Worm (Caenorhabditis elegans) whole organism, L3 larva: ENCODE data around the gene eftu-2.
A peak's percentile ranks its signal among the peaks of the same experiment; 100 is the strongest.

Experiments
- R02D3.7 ChIP-seq: fragments of 150-350 bp; optimal IDR thresholded peaks from 2 replicates; lab custom pipeline; 2014; ENCODE audit warnings: missing biosample characterization, missing genetic modification characterization
- aly-2 ChIP-seq: fragments of 150-350 bp; optimal IDR thresholded peaks from 2 replicates; lab custom pipeline; 2014; ENCODE audit warnings: missing biosample characterization, missing genetic modification characterization
- ama-1 ChIP-seq: fragments of 150-350 bp; optimal IDR thresholded peaks from 2 replicates; lab custom pipeline; 2018
- ceh-28 ChIP-seq: fragments of 150-350 bp; optimal IDR thresholded peaks from 2 replicates; lab custom pipeline; 2014; ENCODE audit warnings: missing biosample characterization, missing genetic modification reagents, missing genetic modification characterization
- ceh-82 ChIP-seq: fragments of 150-350 bp; optimal IDR thresholded peaks from 2 replicates; lab custom pipeline; 2014; ENCODE audit warnings: missing biosample characterization, missing genetic modification characterization
- egl-5 ChIP-seq: fragments of 150-350 bp; optimal IDR thresholded peaks from 2 replicates; lab custom pipeline; 2017; ENCODE audit warnings: missing biosample characterization, missing genetic modification reagents, missing genetic modification characterization, inconsistent platforms
- elt-2 ChIP-seq: sonication (generic microtip); optimal IDR thresholded peaks from 2 replicates; lab custom pipeline; 2016; ENCODE audit warnings: missing genetic modification reagents, mild to moderate bottlenecking, missing genetic modification characterization, missing compliant biosample characterization
- elt-3 ChIP-seq, 3 experiments: fragments of 150-350 bp in 1 of 3; sonication (generic microtip) in 2 of 3; optimal IDR thresholded peaks; 2 replicates in 2 of 3; 4 replicates in 1 of 3; lab custom pipeline; 2014 to 2017; ENCODE audit warnings: missing biosample characterization in 3 of 3, missing genetic modification characterization in 3 of 3
- fkh-10 ChIP-seq: sonication (generic microtip); optimal IDR thresholded peaks from 2 replicates; lab custom pipeline; 2017; ENCODE audit warnings: missing biosample characterization, missing genetic modification reagents, missing genetic modification characterization
- fkh-2 ChIP-seq: fragments of 150-350 bp; optimal IDR thresholded peaks from 2 replicates; lab custom pipeline; 2014; ENCODE audit warnings: missing biosample characterization, missing genetic modification reagents, missing genetic modification characterization
- fos-1 ChIP-seq: fragments of 150-350 bp; optimal IDR thresholded peaks from 2 replicates; lab custom pipeline; 2014; ENCODE audit warnings: missing biosample characterization, missing genetic modification characterization
- jun-1 ChIP-seq: fragments of 150-350 bp; optimal IDR thresholded peaks from 2 replicates; lab custom pipeline; 2014; ENCODE audit warnings: missing biosample characterization, missing genetic modification reagents, missing genetic modification characterization
- lin-15B ChIP-seq: fragments of 150-350 bp; optimal IDR thresholded peaks from 2 replicates; lab custom pipeline; 2014; ENCODE audit warnings: missing biosample characterization, missing genetic modification characterization
- lin-39 ChIP-seq: fragments of 150-350 bp; optimal IDR thresholded peaks from 2 replicates; lab custom pipeline; 2018; ENCODE audit warnings: missing biosample characterization, missing genetic modification reagents, missing genetic modification characterization
- lsy-12 ChIP-seq: sonication (generic microtip); optimal IDR thresholded peaks from 2 replicates; lab custom pipeline; 2016; ENCODE audit warnings: mild to moderate bottlenecking, missing genetic modification characterization, missing compliant biosample characterization
- mdl-1 ChIP-seq: fragments of 150-350 bp; optimal IDR thresholded peaks from 2 replicates; lab custom pipeline; 2014; ENCODE audit warnings: missing biosample characterization, missing genetic modification characterization
- mml-1 ChIP-seq: fragments of 150-350 bp; sonication (generic microtip); optimal IDR thresholded peaks from 3 replicates; lab custom pipeline; 2014; ENCODE audit warnings: missing biosample characterization, missing genetic modification characterization
- nfya-1 ChIP-seq: sonication (generic microtip); optimal IDR thresholded peaks from 2 replicates; lab custom pipeline; 2017; ENCODE audit warnings: missing genetic modification characterization, mild to moderate bottlenecking, missing compliant biosample characterization, antibody characterized with exemption, moderate library complexity; ENCODE audit not compliant: insufficient read depth
- nhr-11 ChIP-seq: fragments of 150-350 bp; optimal IDR thresholded peaks from 2 replicates; lab custom pipeline; 2014; ENCODE audit warnings: missing biosample characterization, missing genetic modification characterization
- nhr-12 ChIP-seq: fragments of 150-350 bp; optimal IDR thresholded peaks from 2 replicates; lab custom pipeline; 2014; ENCODE audit warnings: missing biosample characterization, missing genetic modification characterization
- nhr-23 ChIP-seq: fragments of 150-350 bp; optimal IDR thresholded peaks from 2 replicates; lab custom pipeline; 2014; ENCODE audit warnings: missing biosample characterization, missing genetic modification reagents, missing genetic modification characterization
- nhr-237 ChIP-seq: fragments of 150-350 bp; optimal IDR thresholded peaks from 2 replicates; lab custom pipeline; 2014; ENCODE audit warnings: missing biosample characterization, missing genetic modification characterization
- nhr-25 ChIP-seq: sonication (generic microtip); optimal IDR thresholded peaks from 2 replicates; lab custom pipeline; 2017; ENCODE audit warnings: missing biosample characterization, missing genetic modification characterization
- nhr-28 ChIP-seq: fragments of 150-350 bp; optimal IDR thresholded peaks from 2 replicates; lab custom pipeline; 2014; ENCODE audit warnings: missing biosample characterization, missing genetic modification characterization
- nhr-43 ChIP-seq: sonication (generic microtip); optimal IDR thresholded peaks from 2 replicates; lab custom pipeline; 2016; ENCODE audit warnings: mild to moderate bottlenecking, missing genetic modification characterization, missing compliant biosample characterization; ENCODE audit not compliant: poor library complexity, severe bottlenecking
- nhr-76 ChIP-seq: fragments of 150-350 bp; sonication (generic microtip); optimal IDR thresholded peaks from 5 replicates; lab custom pipeline; 2014; ENCODE audit warnings: missing biosample characterization, missing genetic modification characterization
- nhr-77 ChIP-seq: fragments of 150-350 bp; optimal IDR thresholded peaks from 2 replicates; lab custom pipeline; 2014; ENCODE audit warnings: missing biosample characterization, missing genetic modification characterization
- pqm-1 ChIP-seq: fragments of 150-350 bp; optimal IDR thresholded peaks from 2 replicates; lab custom pipeline; 2017; ENCODE audit warnings: missing biosample characterization, missing genetic modification characterization, inconsistent platforms
- unc-39 ChIP-seq: sonication (generic microtip); optimal IDR thresholded peaks from 4 replicates; lab custom pipeline; 2017; ENCODE audit warnings: missing biosample characterization, missing genetic modification characterization
- unc-62 ChIP-seq: fragments of 150-350 bp; sonication (generic microtip); optimal IDR thresholded peaks from 4 replicates; lab custom pipeline; 2014; ENCODE audit warnings: missing biosample characterization, missing genetic modification reagents, missing genetic modification characterization
- zag-1 ChIP-seq: fragments of 150-350 bp; optimal IDR thresholded peaks from 2 replicates; lab custom pipeline; 2014; ENCODE audit warnings: missing biosample characterization, missing genetic modification characterization
- ztf-11 ChIP-seq: fragments of 150-350 bp; optimal IDR thresholded peaks from 2 replicates; lab custom pipeline; 2014; ENCODE audit warnings: missing biosample characterization, missing genetic modification characterization
- ztf-4 ChIP-seq: fragments of 150-350 bp; optimal IDR thresholded peaks from 2 replicates; lab custom pipeline; 2014; ENCODE audit warnings: missing biosample characterization, missing genetic modification characterization

The eftu-2 gene

DNA sequence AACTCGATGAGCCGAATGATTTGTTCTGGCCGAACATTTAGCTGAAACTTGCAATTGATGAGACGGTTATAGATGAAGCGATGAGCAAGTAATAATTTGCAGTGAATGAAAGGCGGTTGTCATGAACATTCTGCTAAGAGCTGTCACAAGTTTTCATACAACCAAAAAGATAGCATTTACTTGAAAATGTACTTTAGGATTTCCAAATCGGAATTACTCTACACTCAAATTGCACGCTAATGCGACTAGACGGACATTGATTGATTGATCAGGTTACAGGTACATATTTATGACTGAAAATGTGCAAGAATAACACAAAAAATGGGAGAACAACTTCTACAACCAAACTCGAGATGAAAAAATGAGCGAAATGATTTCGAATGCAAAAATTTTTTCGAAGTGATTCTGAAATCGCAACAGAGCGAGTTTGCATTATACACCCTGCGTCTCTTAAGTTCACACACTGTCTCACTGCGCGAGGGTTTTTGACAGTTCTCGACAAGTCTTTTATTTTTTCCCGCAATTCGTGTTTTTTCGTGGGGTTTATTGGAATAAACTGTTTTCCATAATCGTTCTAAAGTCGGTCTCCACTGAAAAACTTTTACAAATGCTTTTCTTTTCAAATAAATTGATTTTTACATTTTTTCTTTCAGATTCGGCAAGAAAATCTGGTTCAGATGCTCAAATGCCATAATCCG is 10.3 kb downstream of the eftu-2 start, which contains the start of the genes npp-10 and cyk-3:
npp-10 (minus strand) TSS at position 51 of the 698 bp plus-strand sequence.
cyk-3 (plus strand) TSS at position 648 of the 698 bp plus-strand sequence.
- TF ChIP-seq nhr-23 (tag; lab: Kevin White, UChicago) = peak; percentile 35
- TF ChIP-seq lin-15B (tag; lab: Kevin White, UChicago) = peak; percentile 69
- TF ChIP-seq nhr-76 (tag; lab: Kevin White, UChicago) = no peak
- no peak for TF ChIP-seq fkh-2 (tag; lab: Kevin White, UChicago)
- TF ChIP-seq lin-39 = peak; percentile 32
- TF ChIP-seq egl-5 (tag; lab: Kevin White, UChicago) = peak; percentile 2

DNA sequence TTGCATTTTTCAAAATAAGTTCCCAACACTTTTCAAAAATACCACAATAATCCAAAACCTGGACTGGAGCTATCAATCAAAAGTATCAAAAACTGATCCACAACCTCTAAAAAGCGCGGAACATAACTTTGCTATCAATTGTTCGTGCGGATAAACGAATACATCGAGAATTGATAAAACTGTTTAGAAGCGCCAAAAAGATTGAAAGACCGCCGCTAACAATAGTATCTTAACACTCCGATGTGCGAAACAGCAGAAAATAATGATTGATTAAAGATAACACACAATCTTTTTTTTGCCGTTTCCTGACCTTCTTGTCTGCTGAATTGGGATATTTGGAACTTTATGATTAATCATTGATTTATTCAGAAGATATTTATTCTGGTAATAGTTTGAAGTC is 19.1 kb downstream of the eftu-2 start, which contains the start of gene tbx-7:
tbx-7 (minus strand) TSS at position 101 of the 400 bp plus-strand sequence.
- TF ChIP-seq nhr-77 (tag; lab: Kevin White, UChicago) = no peak
- no peak for TF ChIP-seq fkh-10 (GFP tag; lab: Kevin White, UChicago)
- TF ChIP-seq nhr-76 (tag; lab: Kevin White, UChicago) = no peak
- no peak for TF ChIP-seq nhr-11
- no peak for TF ChIP-seq fkh-2 (tag; lab: Kevin White, UChicago)
- no peak for TF ChIP-seq mml-1 (tag; lab: Kevin White, UChicago)
- no peak for TF ChIP-seq nhr-12 (tag; lab: Kevin White, UChicago)
- no peak for TF ChIP-seq pqm-1 (tag; lab: Kevin White, UChicago)
- no peak for TF ChIP-seq nfya-1
- TF ChIP-seq nhr-25 = no peak
- TF ChIP-seq unc-62 (GFP tag; lab: Kevin White, UChicago) = no peak
- no peak for TF ChIP-seq unc-39
- TF ChIP-seq lin-15B (tag; lab: Kevin White, UChicago) = no peak
- TF ChIP-seq jun-1 (tag; lab: Kevin White, UChicago) = no peak
- TF ChIP-seq mdl-1 (tag; lab: Kevin White, UChicago) = no peak
- TF ChIP-seq ztf-4 (tag; lab: Kevin White, UChicago) = no peak
- no peak for TF ChIP-seq elt-3 (tag; optimal IDR thresholded peaks at IDR 0.05; lab: Kevin White, UChicago)
- TF ChIP-seq, all 47 proteins: peak for 0

DNA sequence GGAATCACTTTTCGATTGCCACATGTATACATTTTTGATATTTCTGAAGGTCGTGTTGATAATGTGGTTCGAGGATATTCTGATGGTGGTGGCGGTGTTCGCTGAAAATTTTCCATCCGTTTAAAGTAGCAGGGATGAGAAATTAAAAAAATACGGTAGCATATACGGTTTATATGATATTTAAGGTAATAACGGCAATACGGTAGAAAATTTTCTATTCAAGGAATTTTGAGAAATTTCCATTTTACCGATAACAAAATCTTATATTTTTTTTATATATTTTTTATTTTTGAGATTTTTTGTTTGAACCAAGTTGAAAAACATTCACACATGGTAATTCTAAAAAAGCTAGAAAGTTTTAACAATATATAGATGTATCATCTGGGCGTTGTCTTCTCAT is 21.1 kb downstream of the eftu-2 start, which contains the start of gene ZK328.6:
ZK328.6 (minus strand) TSS at position 101 of the 400 bp plus-strand sequence.
- TF ChIP-seq elt-2 = no peak
- TF ChIP-seq nhr-28 = no peak
- no peak for TF ChIP-seq unc-62 (GFP tag; lab: Kevin White, UChicago)
- no peak for TF ChIP-seq ama-1 (lab: Kevin White, UChicago)
- no peak for TF ChIP-seq pqm-1 (tag; lab: Kevin White, UChicago)
- no peak for TF ChIP-seq fos-1 (tag; lab: Kevin White, UChicago)
- no peak for TF ChIP-seq aly-2
- no peak for TF ChIP-seq nhr-237 (tag; lab: Kevin White, UChicago)
- no peak for TF ChIP-seq egl-5 (tag; lab: Kevin White, UChicago)
- no peak for TF ChIP-seq unc-39
- TF ChIP-seq lin-15B (tag; lab: Kevin White, UChicago) = no peak
- no peak for TF ChIP-seq lin-39
- no peak for TF ChIP-seq elt-3 (tag; optimal IDR thresholded peaks at IDR 0.05; lab: Kevin White, UChicago)
- TF ChIP-seq R02D3.7 (tag; lab: Kevin White, UChicago) = no peak
- TF ChIP-seq nhr-12 (tag; lab: Kevin White, UChicago) = no peak
- TF ChIP-seq ceh-82 = no peak
- TF ChIP-seq mml-1 (tag; lab: Kevin White, UChicago) = no peak
- TF ChIP-seq nfya-1 = no peak
- no peak for TF ChIP-seq nhr-43 (tag; lab: Kevin White, UChicago)

DNA sequence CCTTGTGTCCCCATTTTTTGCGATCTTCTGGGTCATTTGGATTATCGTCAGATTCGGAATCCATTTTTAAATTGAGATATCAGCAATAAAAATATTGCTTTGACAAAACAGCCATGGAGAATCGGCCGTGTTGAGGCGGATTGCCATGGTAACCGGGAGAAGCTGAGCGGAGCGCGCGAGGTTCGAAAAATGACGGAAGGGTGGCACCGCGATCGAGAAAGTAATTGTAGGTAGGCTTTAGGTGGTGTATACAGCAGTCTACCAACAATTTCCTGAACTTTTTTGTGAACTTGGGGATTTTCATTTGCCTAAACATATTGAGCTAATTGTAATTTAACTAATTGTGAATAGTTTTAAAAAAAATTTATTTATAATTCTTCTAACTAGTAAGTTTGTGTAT is 30.0 kb downstream of the eftu-2 start, which contains the start of gene ift-139:
ift-139 (minus strand) TSS at position 101 of the 400 bp plus-strand sequence.
- TF ChIP-seq mml-1 (tag; lab: Kevin White, UChicago) = no peak
- no peak for TF ChIP-seq ceh-28 (tag; lab: Kevin White, UChicago)
- no peak for TF ChIP-seq ceh-82
- no peak for TF ChIP-seq ztf-11 (tag; lab: Kevin White, UChicago)
- TF ChIP-seq lsy-12 (tag; lab: Kevin White, UChicago) = no peak
- no peak for TF ChIP-seq zag-1 (tag; lab: Kevin White, UChicago)
- TF ChIP-seq nhr-237 (tag; lab: Kevin White, UChicago) = no peak
